Worm (Caenorhabditis elegans): ENCODE measurements around the gene C18E9.2.

DNA sequence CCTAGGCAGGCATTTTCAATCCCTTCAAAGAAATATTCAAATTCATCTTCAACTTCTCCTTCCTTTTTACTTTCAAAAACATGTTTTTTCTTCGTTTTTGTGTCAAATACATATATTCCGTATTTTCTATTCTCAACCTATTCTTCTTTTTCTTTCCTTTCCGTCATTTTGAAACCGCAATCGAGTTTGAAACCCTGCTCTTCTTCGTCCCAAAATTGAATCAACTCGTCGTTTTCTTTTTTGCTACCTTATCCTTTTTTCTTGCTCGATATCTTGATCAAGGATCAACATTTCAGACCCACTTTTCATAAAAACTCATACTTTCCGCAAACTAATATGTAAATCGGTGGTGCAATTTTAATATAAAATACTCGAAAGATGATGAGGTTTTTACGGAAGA is 19.6 kb upstream of the C18E9.2 start:
- TF ChIP-seq pha-4 (tag; optimal IDR thresholded peaks at IDR 0.05) (no peak), let-526 (GFP tag; IDR thresholded peaks at IDR 0.05) (no peak), snpc-4 (GFP tag; optimal IDR thresholded peaks at IDR 0.05) (no peak), snpc-4 (tag; optimal IDR thresholded peaks at IDR 0.05) (no peak), ceh-91 (GFP tag; IDR thresholded peaks at IDR 0.05) (no peak), K11D2.4 (GFP tag; IDR thresholded peaks at IDR 0.05) (no peak), ama-1 (optimal IDR thresholded peaks at IDR 0.05) (no peak), ama-1 (GFP tag; optimal IDR thresholded peaks at IDR 0.05) (no peak), F52B5.7 (tag; optimal IDR thresholded peaks at IDR 0.05) (no peak), dpff-1 (tag; optimal IDR thresholded peaks at IDR 0.05) (no peak), F57A8.1 (GFP tag; optimal IDR thresholded peaks at IDR 0.05) (no peak), T26A5.8 (tag; optimal IDR thresholded peaks at IDR 0.05) (no peak)
